Worm (Caenorhabditis elegans) whole organism, midembryonic: Measurements from ENCODE around the gene C54C6.4.

ENCODE experiments used
- ref-1 ChIP-seq: fragments of 200-800 bp; sonication (Bioruptor generic); conservative IDR thresholded peaks from 2 replicates; pipeline ENCODE4 v1.3.6; 2022; ENCODE audit warnings: missing genetic modification reagents, missing genetic modification characterization, missing compliant biosample characterization
- tab-1 ChIP-seq: fragments of 200-800 bp; sonication (Bioruptor generic); IDR thresholded peaks from 2 replicates; pipeline ENCODE4 v1.3.6; 2022; ENCODE audit warnings: missing genetic modification characterization, missing compliant biosample characterization

ce11 chrIII:3550364-3550763 is 3.1 kb upstream of the C54C6.4 start:
- TF ChIP-seq ref-1 (GFP tag; lab: Robert Waterston, UW) (no peak), tab-1 (no peak)
